Fruit fly (Drosophila melanogaster): ENCODE results near the gene CG4582.
A peak's percentile ranks its signal among the peaks of the same experiment; 100 is the strongest.

CG4582 gene

DNA sequence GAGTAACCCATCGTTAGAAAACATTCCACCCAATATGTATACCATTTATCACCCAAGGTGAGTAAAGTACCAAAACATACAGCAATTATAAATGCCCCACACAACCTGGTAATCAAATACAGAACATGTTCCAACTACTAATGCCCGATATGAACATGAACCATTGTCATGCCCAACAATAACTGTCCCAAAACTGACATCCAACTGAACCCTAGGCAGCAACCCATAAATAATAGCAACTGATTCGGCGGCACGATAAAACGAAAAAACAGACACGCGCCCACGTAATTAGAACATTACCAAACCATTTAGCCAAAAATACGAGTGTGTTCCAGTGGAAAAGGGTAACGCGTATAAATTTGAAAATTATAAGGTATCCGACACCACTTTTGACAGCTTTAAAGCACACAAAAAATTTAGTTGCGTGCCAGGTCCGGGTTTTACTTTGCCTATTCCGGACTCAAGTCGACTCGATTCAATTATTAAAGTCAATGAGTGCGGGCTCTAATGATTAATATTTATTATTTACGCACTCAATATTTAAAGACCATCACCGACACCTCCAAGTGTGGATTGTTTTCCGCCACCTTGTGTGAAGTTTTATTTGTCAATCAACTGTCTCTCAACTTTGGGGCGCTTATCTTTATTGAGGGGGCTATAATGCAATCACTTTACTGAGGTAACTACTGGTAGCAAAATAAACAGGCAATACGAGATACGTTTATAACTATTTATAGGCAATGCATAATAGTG is 39.2 kb downstream of the CG4582 start (continued):
- TF ChIP-seq CG8281 (tag; optimal IDR thresholded peaks at IDR 0.05) (peak; percentile 8), BtbVII (GFP tag; optimal IDR thresholded peaks at IDR 0.05) (peak; percentile 68), CG17802 (tag; optimal IDR thresholded peaks at IDR 0.05) (no peak), E2f1 (GFP tag; IDR thresholded peaks at IDR 0.05) (no peak), CG18262 (tag; optimal IDR thresholded peaks at IDR 0.05) (peak; percentile 6), CG12391 (tag; optimal IDR thresholded peaks at IDR 0.05) (no peak), nerfin-1 (tag; optimal IDR thresholded peaks at IDR 0.05) (no peak), unpg (GFP tag; optimal IDR thresholded peaks at IDR 0.05) (peak; percentile 49), run (tag; optimal IDR thresholded peaks at IDR 0.05) (no peak), CG14710 (tag; optimal IDR thresholded peaks at IDR 0.05) (no peak), aop (GFP tag; IDR thresholded peaks at IDR 0.05) (no peak), dmrt11E (tag; optimal IDR thresholded peaks at IDR 0.05) (peak; percentile 33), CG33213 (GFP tag; optimal IDR thresholded peaks at IDR 0.05) (no peak), CG14014 (GFP tag; IDR thresholded peaks at IDR 0.05) (0 out of 2 replicates have a peak, but pooled peaks have one; percentile 17), chinmo (GFP tag; IDR thresholded peaks at IDR 0.05; ENCODE audit: partially characterized antibody) (0 out of 4 replicates have a peak, but pooled peaks have one; percentile 19), chif (GFP tag; optimal IDR thresholded peaks at IDR 0.05) (peak in 1 of 2 experiments; percentile 11), Atf6 (GFP tag; IDR thresholded peaks at IDR 0.05) (peak; percentile 44; the same call in 1 of the 2 replicates), Bgb (GFP tag; IDR thresholded peaks at IDR 0.05; ENCODE audit: partially characterized antibody) (no peak), Adf1 (GFP tag; IDR thresholded peaks at IDR 0.05) (no peak), h (optimal IDR thresholded peaks at IDR 0.05) (no peak), CG16779 (GFP tag; IDR thresholded peaks at IDR 0.05) (no peak), fd64A (GFP tag; optimal IDR thresholded peaks at IDR 0.05) (no peak), nerfin-2 (GFP tag; IDR thresholded peaks at IDR 0.05; ENCODE audit: partially characterized antibody) (no peak), CG7839 (tag; optimal IDR thresholded peaks at IDR 0.05) (peak; percentile 40), fd3F (GFP tag; optimal IDR thresholded peaks at IDR 0.05) (peak; percentile 10), mirr (GFP tag; optimal IDR thresholded peaks at IDR 0.05) (peak; percentile 63), CG8290 (GFP tag; optimal IDR thresholded peaks at IDR 0.05) (no peak), CG8290 (tag; optimal IDR thresholded peaks at IDR 0.05) (no peak), abd-A (tag; optimal IDR thresholded peaks at IDR 0.05) (peak; percentile 21), CG9797 (GFP tag; optimal IDR thresholded peaks at IDR 0.05) (no peak), CG15269 (tag; optimal IDR thresholded peaks at IDR 0.05) (peak; percentile 21), Mad (GFP tag; optimal IDR thresholded peaks at IDR 0.05) (no peak), Hmr (GFP tag; optimal IDR thresholded peaks at IDR 0.05) (peak; percentile 19), CG11504 (tag; optimal IDR thresholded peaks at IDR 0.05) (peak; percentile 36), sens (GFP tag) (peak; percentile 67), CG17359 (tag; optimal IDR thresholded peaks at IDR 0.05) (peak; percentile 1), dysf (GFP tag; IDR thresholded peaks at IDR 0.05) (no peak), ATbp (GFP tag; optimal IDR thresholded peaks at IDR 0.05) (peak; percentile 59), dmrt99B (tag; optimal IDR thresholded peaks at IDR 0.05) (peak; percentile 30), CG31441 (GFP tag; IDR thresholded peaks at IDR 0.05) (0 out of 2 replicates have a peak, but pooled peaks have one; percentile 36), CG13894 (tag; optimal IDR thresholded peaks at IDR 0.05) (peak; percentile 13), Nf-YC (tag; optimal IDR thresholded peaks at IDR 0.05) (no peak), unc-4 (GFP tag; IDR thresholded peaks at IDR 0.05; ENCODE audit: partially characterized antibody) (no peak), Fer1 (GFP tag; optimal IDR thresholded peaks at IDR 0.05) (peak; percentile 16), lab (GFP tag; optimal IDR thresholded peaks at IDR 0.05) (peak; percentile 37), D (optimal IDR thresholded peaks at IDR 0.05) (no peak), D (GFP tag; optimal IDR thresholded peaks at IDR 0.05) (peak; percentile 12), CG13424 (tag; optimal IDR thresholded peaks at IDR 0.05) (no peak), CG12071 (GFP tag; optimal IDR thresholded peaks at IDR 0.05) (peak; percentile 31)
